Fruit fly (Drosophila melanogaster) whole organism, pupa: ENCODE data around the gene Agpat4.

Source experiments
- CG10348 ChIP-seq: fragments of 200-800 bp; sonication (Bioruptor generic); IDR thresholded peaks from 2 replicates; pipeline ENCODE4 v1.3.6; 2022; ENCODE audit warnings: missing biosample characterization, missing genetic modification characterization
- CG12605 ChIP-seq: fragments of 200-800 bp; sonication (Bioruptor generic); IDR thresholded peaks from 2 replicates; pipeline ENCODE4 v1.3.6; 2022; ENCODE audit warnings: missing biosample characterization, missing genetic modification characterization
- CG13204 ChIP-seq: fragments of 200-800 bp; sonication (Bioruptor generic); optimal IDR thresholded peaks from 2 replicates; lab custom pipeline; 2018; ENCODE audit warnings: missing biosample characterization, mild to moderate bottlenecking, missing genetic modification characterization, moderate library complexity
- CG14655 ChIP-seq: fragments of 200-800 bp; sonication (Bioruptor generic); optimal IDR thresholded peaks from 3 replicates; lab custom pipeline; 2017; ENCODE audit warnings: mild to moderate bottlenecking, missing biosample characterization, missing genetic modification reagents, missing genetic modification characterization
- CG15710 ChIP-seq: fragments of 200-800 bp; sonication (Bioruptor generic); optimal IDR thresholded peaks from 2 replicates; lab custom pipeline; 2018; ENCODE audit warnings: missing biosample characterization, mild to moderate bottlenecking, missing genetic modification characterization, moderate library complexity
- CG17806 ChIP-seq: fragments of 200-800 bp; sonication (Bioruptor generic); optimal IDR thresholded peaks from 2 replicates; lab custom pipeline; 2018; ENCODE audit warnings: missing biosample characterization, mild to moderate bottlenecking, missing genetic modification characterization, moderate library complexity
- CG32121 ChIP-seq: fragments of 200-800 bp; sonication (Bioruptor generic); IDR thresholded peaks from 2 replicates; pipeline ENCODE4 v1.3.6; 2022; ENCODE audit warnings: missing biosample characterization, missing genetic modification characterization
- CG4496 ChIP-seq: fragments of 200-800 bp; sonication (Bioruptor generic); IDR thresholded peaks from 3 replicates; pipeline ENCODE4 v1.3.6; 2022; ENCODE audit warnings: missing biosample characterization, missing genetic modification characterization
- CG8159 ChIP-seq: fragments of 200-800 bp; sonication (Bioruptor generic); optimal IDR thresholded peaks from 3 replicates; lab custom pipeline; 2018; ENCODE audit warnings: missing biosample characterization, mild to moderate bottlenecking, missing genetic modification characterization, moderate library complexity
- CG8301 ChIP-seq: fragments of 200-800 bp; sonication (Bioruptor generic); optimal IDR thresholded peaks from 2 replicates; lab custom pipeline; 2018; ENCODE audit warnings: missing biosample characterization, mild to moderate bottlenecking, missing genetic modification characterization
- CG9948 ChIP-seq: fragments of 200-800 bp; sonication (Bioruptor generic); optimal IDR thresholded peaks from 2 replicates; lab custom pipeline; 2018; ENCODE audit warnings: missing biosample characterization, mild to moderate bottlenecking, missing genetic modification characterization, moderate library complexity
- D1 ChIP-seq: fragments of 200-800 bp; sonication (Bioruptor generic); optimal IDR thresholded peaks from 2 replicates; lab custom pipeline; 2018; ENCODE audit warnings: missing biosample characterization, mild to moderate bottlenecking, missing genetic modification characterization, moderate library complexity
- EcR ChIP-seq: fragments of 200-800 bp; sonication (Bioruptor generic); optimal IDR thresholded peaks from 3 replicates; lab custom pipeline; 2019; ENCODE audit warnings: missing biosample characterization, missing genetic modification characterization, mild to moderate bottlenecking, moderate library complexity, missing genetic modification reagents
- Ets98B ChIP-seq: fragments of 200-800 bp; sonication (Bioruptor generic); IDR thresholded peaks from 2 replicates; pipeline ENCODE4 v1.3.6; 2022; ENCODE audit warnings: missing biosample characterization, missing genetic modification characterization
- Pif1A ChIP-seq: fragments of 200-800 bp; sonication (Bioruptor generic); optimal IDR thresholded peaks from 3 replicates; lab custom pipeline; 2016; ENCODE audit warnings: missing biosample characterization, missing genetic modification characterization
- Pif1B ChIP-seq: fragments of 200-800 bp; sonication (Bioruptor generic); optimal IDR thresholded peaks from 3 replicates; lab custom pipeline; 2016; ENCODE audit warnings: missing biosample characterization, missing genetic modification characterization
- Snoo ChIP-seq: fragments of 200-800 bp; sonication (Bioruptor generic); optimal IDR thresholded peaks from 3 replicates; lab custom pipeline; 2017; ENCODE audit warnings: missing biosample characterization, mild to moderate bottlenecking, missing genetic modification characterization, inconsistent platforms
- fd96Ca ChIP-seq: fragments of 200-800 bp; sonication (Bioruptor generic); IDR thresholded peaks from 3 replicates; pipeline ENCODE4 v1.3.6; 2022; ENCODE audit warnings: missing biosample characterization, missing genetic modification characterization
- gl ChIP-seq: fragments of 200-800 bp; sonication (Bioruptor generic); optimal IDR thresholded peaks from 2 replicates; lab custom pipeline; 2018; ENCODE audit warnings: missing biosample characterization, mild to moderate bottlenecking, missing genetic modification characterization
- rn ChIP-seq: fragments of 200-800 bp; sonication (Bioruptor generic); IDR thresholded peaks from 2 replicates; pipeline ENCODE4 v1.3.6; 2022; ENCODE audit warnings: missing biosample characterization, missing genetic modification characterization

The Agpat4 gene

DNA sequence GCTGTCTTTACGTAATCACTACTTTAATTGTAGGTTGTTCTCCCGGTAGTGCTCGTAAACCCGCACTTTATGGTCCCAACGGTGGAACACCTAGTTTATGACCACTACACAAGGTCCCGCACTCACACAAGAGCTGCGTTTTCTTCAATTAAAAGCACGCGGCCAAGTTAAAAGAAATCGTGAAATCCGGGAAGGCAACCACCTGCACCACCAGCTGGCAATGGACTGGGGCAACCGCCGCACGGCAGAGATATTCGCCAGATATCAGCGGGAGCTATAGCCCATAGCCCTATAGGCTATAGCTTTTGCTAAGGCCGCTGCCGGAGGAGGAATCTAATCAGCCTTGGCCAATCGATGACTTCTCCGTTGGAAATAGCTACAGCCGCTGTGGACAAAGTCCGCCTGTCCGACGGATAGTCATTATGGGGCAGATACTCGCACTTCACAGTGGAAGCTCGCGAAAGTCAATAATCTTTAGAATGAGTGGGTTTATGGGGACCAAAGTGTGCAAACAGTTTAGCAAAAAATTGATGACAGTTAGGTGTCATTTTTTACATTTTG is 2.9 kb upstream of the Agpat4 start:
- TF ChIP-seq CG32121 (GFP tag; lab: Robert Waterston, UW) = no peak
- 0 out of 2 replicates have a peak, but pooled peaks have one; percentile 32 for TF ChIP-seq Ets98B (GFP tag; lab: Robert Waterston, UW)
- peak; percentile 18 for TF ChIP-seq gl (tag; lab: Kevin White, UChicago)
- TF ChIP-seq CG12605 (GFP tag; lab: Robert Waterston, UW) = peak; percentile 37; the same call in 1 of the 2 replicates
- peak; percentile 41; the same call in 1 of the 3 replicates for TF ChIP-seq CG4496
- peak; percentile 40; the same call in 1 of the 3 replicates for TF ChIP-seq fd96Ca
- TF ChIP-seq Pif1A (GFP tag; lab: Kevin White, UChicago) = no peak
- peak; percentile 12 for TF ChIP-seq CG8301 (tag; lab: Kevin White, UChicago)

dm6 chr3L:16383056-16383455 is 1.7 kb upstream of the Agpat4 start:
- TF ChIP-seq CG13204 (GFP tag; lab: Kevin White, UChicago) = no peak
- no peak for TF ChIP-seq D1 (tag; lab: Kevin White, UChicago)
- TF ChIP-seq CG4496 = no peak
- no peak for TF ChIP-seq CG10348 (GFP tag; lab: Robert Waterston, UW)
- TF ChIP-seq fd96Ca = no peak
- TF ChIP-seq CG14655 = no peak
- TF ChIP-seq Pif1B (GFP tag; lab: Kevin White, UChicago) = no peak
- TF ChIP-seq gl (tag; lab: Kevin White, UChicago) = no peak
- TF ChIP-seq CG17806 (tag; lab: Kevin White, UChicago) = no peak
- no peak for TF ChIP-seq CG8301 (tag; lab: Kevin White, UChicago)
- TF ChIP-seq CG12605 (GFP tag; lab: Robert Waterston, UW) = no peak
- TF ChIP-seq Pif1A (GFP tag; lab: Kevin White, UChicago) = no peak
- TF ChIP-seq CG15710 (tag; lab: Kevin White, UChicago) = no peak

DNA sequence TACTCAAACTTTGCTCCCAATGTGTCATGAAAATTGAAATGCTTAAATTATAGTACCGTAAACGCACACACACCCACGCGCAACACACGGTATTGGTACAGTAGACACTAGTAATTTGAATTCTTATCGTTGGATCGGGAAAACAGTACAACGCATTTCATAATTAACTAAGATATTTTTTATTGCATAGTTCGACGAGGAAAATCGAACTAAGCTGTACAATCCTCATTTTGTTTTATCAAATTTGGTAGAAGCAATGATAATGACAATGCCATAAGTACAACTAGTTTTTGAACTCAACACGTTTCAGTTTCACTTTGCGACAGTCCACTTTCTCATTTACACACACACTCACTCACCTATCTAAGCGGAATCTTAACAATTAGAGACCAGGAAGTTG is 600 bp downstream of the Agpat4 start:
- TF ChIP-seq CG15710 (tag; lab: Kevin White, UChicago) (no peak), CG8301 (tag; lab: Kevin White, UChicago) (peak; percentile 21), fd96Ca (no peak), CG32121 (GFP tag; lab: Robert Waterston, UW) (no peak)
- TF ChIP-seq, all 21 proteins: peak for 1

DNA sequence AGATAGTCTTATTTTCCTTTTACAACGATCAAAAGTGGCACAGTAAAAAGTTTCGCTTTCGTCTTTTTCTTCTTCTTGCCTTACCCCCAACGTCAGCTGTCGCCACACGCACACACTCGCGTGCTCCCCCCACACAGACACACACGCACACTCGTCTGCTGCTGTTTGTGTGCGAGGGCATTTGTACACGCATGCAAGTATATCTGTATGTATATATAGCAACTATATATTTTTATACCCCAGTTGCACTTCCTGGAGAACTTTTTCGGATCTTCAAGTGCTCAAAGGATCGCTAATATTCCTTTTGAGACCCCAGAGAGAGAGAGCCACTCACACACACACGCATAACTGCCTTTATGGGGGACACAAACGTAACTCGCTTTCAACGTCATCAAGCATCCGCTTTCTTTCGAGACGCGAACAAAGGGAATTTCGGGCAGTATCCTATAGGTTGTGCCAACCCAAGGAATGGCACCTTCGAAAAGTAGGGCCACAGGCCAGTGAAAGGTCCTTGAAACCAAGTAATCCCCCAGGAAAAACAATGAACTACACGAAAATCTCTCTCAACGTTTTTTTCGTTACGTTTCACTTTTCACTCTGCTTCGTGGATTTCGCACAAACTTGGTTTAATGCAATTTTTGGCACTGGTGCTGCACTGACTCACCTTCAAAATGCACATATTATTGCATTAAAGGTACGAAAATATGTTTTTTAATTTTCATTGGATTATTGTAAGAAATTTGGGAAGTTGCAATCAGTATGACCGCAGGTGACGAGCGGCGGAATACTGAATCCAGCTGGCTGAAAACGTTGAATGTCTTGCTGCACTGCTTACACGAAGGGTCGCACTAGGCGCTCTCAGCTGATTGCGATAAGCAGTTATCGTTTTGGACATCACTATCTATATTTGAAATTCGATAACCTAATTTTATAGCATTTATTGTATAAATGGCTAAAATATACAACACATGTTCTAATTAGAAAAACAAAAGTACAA is 3.3 kb downstream of the Agpat4 start, which contains the start of gene roq:
Gene roq (minus strand): TSS at position 799 of the 997 bp plus-strand sequence.
- no peak for TF ChIP-seq Snoo (tag; lab: Kevin White, UChicago)
- TF ChIP-seq EcR (GFP tag; lab: Kevin White, UChicago) = peak; percentile 29
- no peak for TF ChIP-seq Pif1B (GFP tag; lab: Kevin White, UChicago)
- TF ChIP-seq CG13204 (GFP tag; lab: Kevin White, UChicago) = no peak
- TF ChIP-seq CG4496 = no peak
- TF ChIP-seq Ets98B (GFP tag; lab: Robert Waterston, UW) = no peak
- TF ChIP-seq D1 (tag; lab: Kevin White, UChicago) = no peak
- TF ChIP-seq gl (tag; lab: Kevin White, UChicago) = peak; percentile 11
- no peak for TF ChIP-seq CG8301 (tag; lab: Kevin White, UChicago)
- no peak for TF ChIP-seq Pif1A (GFP tag; lab: Kevin White, UChicago)
- TF ChIP-seq CG32121 (GFP tag; lab: Robert Waterston, UW) = no peak
- no peak for TF ChIP-seq CG15710 (tag; lab: Kevin White, UChicago)
- no peak for TF ChIP-seq CG17806 (tag; lab: Kevin White, UChicago)
- peak; percentile 16; the same call in 1 of the 2 replicates for TF ChIP-seq CG12605 (GFP tag; lab: Robert Waterston, UW)
- TF ChIP-seq CG10348 (GFP tag; lab: Robert Waterston, UW) = no peak
- no peak for TF ChIP-seq CG8159 (tag; lab: Kevin White, UChicago)
- TF ChIP-seq CG9948 (tag; lab: Kevin White, UChicago) = no peak
- TF ChIP-seq fd96Ca = no peak

DNA sequence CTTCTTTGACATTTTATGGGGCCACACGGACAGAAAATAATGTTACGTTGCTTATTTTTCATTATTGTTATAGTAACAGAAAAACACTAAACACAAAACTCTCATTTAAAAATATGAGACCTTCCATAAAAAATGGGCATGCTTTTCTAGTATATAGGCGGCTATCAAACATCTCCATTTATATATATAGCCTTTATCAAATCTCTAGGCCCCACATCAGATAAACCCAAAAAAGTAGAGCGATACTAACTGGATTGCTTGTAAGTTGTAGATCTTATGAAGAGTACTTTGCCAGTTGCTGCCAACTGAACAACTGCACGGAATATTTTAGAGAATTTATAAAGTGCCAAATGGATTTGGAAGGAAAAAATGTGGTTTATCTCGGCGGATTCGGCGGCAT is 11.8 kb downstream of the Agpat4 start, which contains the start of gene CG18814:
Gene CG18814 (plus strand): TSS at position 301 of the 400 bp plus-strand sequence.
- TF ChIP-seq rn (GFP tag; lab: Robert Waterston, UW) (no peak), Pif1A (GFP tag; lab: Kevin White, UChicago) (no peak), CG15710 (tag; lab: Kevin White, UChicago) (no peak), CG10348 (GFP tag; lab: Robert Waterston, UW) (no peak), CG8159 (tag; lab: Kevin White, UChicago) (no peak), CG9948 (tag; lab: Kevin White, UChicago) (no peak)

DNA sequence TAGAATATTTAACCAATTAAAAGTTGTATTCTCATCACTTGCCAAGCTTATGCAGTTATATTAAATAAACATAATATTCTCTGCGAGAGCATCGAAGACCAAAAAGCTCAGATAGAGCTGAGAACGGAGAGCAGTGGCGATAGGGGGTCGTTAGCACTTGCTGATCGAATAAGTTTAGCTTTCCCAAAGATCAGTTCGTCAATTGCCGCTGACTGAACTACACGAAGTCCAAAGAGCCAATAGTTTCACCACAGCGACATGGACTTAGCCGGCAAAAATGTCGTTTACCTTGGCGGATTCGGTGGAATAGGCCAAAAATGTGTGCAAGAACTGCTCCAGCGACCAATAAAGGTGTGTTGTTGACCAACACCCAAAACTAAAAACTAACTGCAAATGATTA is 13.2 kb downstream of the Agpat4 start, which contains the start of gene CG4842:
Gene CG4842 (plus strand): TSS at position 191 of the 400 bp plus-strand sequence.
- peak; percentile 7 for TF ChIP-seq EcR (GFP tag; lab: Kevin White, UChicago)
- no peak for TF ChIP-seq Pif1B (GFP tag; lab: Kevin White, UChicago)
- TF ChIP-seq, all 21 proteins: peak for 1
